Worm (Caenorhabditis elegans): ENCODE data around the gene F22B5.6.

- TF ChIP-seq unc-62 (GFP tag; optimal IDR thresholded peaks at IDR 0.05) (no peak), nhr-237 (tag; optimal IDR thresholded peaks at IDR 0.05) (no peak), ZK546.5 (tag; optimal IDR thresholded peaks at IDR 0.05) (no peak), hmg-11 (tag; optimal IDR thresholded peaks at IDR 0.05) (no peak), unc-39 (tag; optimal IDR thresholded peaks at IDR 0.05) (no peak), ztf-11 (tag; optimal IDR thresholded peaks at IDR 0.05) (no peak), ceh-16 (tag; optimal IDR thresholded peaks at IDR 0.05) (no peak), nhr-28 (tag; optimal IDR thresholded peaks at IDR 0.05) (no peak), nhr-25 (tag; optimal IDR thresholded peaks at IDR 0.05) (no peak), fos-1 (tag; optimal IDR thresholded peaks at IDR 0.05) (no peak), ama-1 (optimal IDR thresholded peaks at IDR 0.05) (no peak), lin-15B (tag; optimal IDR thresholded peaks at IDR 0.05) (no peak), ceh-28 (tag; optimal IDR thresholded peaks at IDR 0.05) (no peak), nhr-77 (tag; optimal IDR thresholded peaks at IDR 0.05) (no peak)
Measured at ce11 chrII:8441519-8441918, 14.5 kb downstream of the F22B5.6 start.
